Fruit fly (Drosophila melanogaster) whole organism, wandering third instar larva: ENCODE results near the gene Or2a.

Source experiments
- Abd-B ChIP-seq: fragments of >200 bp; optimal IDR thresholded peaks from 2 replicates; lab custom pipeline; 2017; ENCODE audit warnings: missing biosample characterization, missing genetic modification characterization
- CG32264 ChIP-seq: fragments of 200-800 bp; sonication (Bioruptor generic); optimal IDR thresholded peaks from 2 replicates; lab custom pipeline; 2016; ENCODE audit warnings: missing biosample characterization, missing genetic modification characterization
- jim ChIP-seq: fragments of 175-275, 200-325 bp; sonication (Bioruptor generic); optimal IDR thresholded peaks from 2 replicates; lab custom pipeline; 2016; ENCODE audit warnings: missing biosample characterization, mild to moderate bottlenecking, missing genetic modification characterization
- pan ChIP-seq: fragments of >200 bp; optimal IDR thresholded peaks from 2 replicates; lab custom pipeline; 2017

DNA sequence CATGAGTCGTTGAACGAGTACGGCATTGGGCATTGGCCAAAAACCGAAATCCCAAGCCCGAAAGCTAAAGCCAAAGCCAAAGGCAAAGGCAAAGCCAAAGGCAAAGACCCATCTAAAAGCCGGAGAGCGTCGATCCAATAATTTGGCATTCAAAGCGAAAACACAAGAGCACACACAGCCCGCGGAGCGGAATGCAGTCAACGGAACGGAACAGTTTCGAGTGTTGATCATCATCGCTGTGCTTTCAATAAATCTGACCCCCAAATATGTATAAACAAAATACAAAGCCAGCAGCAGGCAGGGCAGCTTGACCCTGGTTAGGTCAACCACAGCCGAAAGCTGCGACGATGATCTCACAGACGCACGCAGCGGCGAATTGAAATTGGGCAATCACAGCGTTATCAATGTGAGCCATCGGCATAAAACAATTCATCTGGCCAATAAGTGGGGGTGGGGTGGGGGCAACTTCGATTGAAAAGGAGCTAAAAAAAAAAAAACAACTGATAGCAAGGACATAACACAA, 32.8 kb downstream of the Or2a start:
- TF ChIP-seq jim (no peak), pan (lab: Kevin White, UChicago) (no peak), Abd-B (GFP tag; lab: Kevin White, UChicago) (no peak), CG32264 (GFP tag; lab: Kevin White, UChicago) (no peak)
